Fruit fly (Drosophila melanogaster): Measurements from ENCODE around the gene snf.

snf gene

dm6 chrX:5339970-5340369 is 30.9 kb downstream of the snf start, which contains the start of gene SK (continued):
- TF ChIP-seq nau (GFP tag; optimal IDR thresholded peaks at IDR 0.05) (no peak), C15 (GFP tag; IDR thresholded peaks at IDR 0.05) (no peak), Lim3 (GFP tag; IDR thresholded peaks at IDR 0.05) (no peak), Med (GFP tag) (peak; percentile 67), cato (GFP tag; optimal IDR thresholded peaks at IDR 0.05; ENCODE audit: borderline replicate concordance) (no peak), tx (GFP tag; optimal IDR thresholded peaks at IDR 0.05) (no peak), hth (optimal IDR thresholded peaks at IDR 0.05) (no peak), gro (GFP tag; optimal IDR thresholded peaks at IDR 0.05) (no peak), Hey (tag; optimal IDR thresholded peaks at IDR 0.05) (no peak), CG4617 (GFP tag; optimal IDR thresholded peaks at IDR 0.05; ENCODE audit: borderline replicate concordance) (no peak), D19B (GFP tag; optimal IDR thresholded peaks at IDR 0.05) (no peak), Doc3 (GFP tag; IDR thresholded peaks at IDR 0.05; ENCODE audit: partially characterized antibody) (no peak), lab (GFP tag; optimal IDR thresholded peaks at IDR 0.05) (peak; percentile 10), kah (GFP tag; optimal IDR thresholded peaks at IDR 0.05) (no peak), fd102C (GFP tag; optimal IDR thresholded peaks at IDR 0.05) (no peak), Sin3A (optimal IDR thresholded peaks at IDR 0.05) (no peak), CG16815 (GFP tag; optimal IDR thresholded peaks at IDR 0.05) (no peak), Pdp1 (GFP tag; optimal IDR thresholded peaks at IDR 0.05) (no peak), CG7357 (GFP tag; IDR thresholded peaks at IDR 0.05) (no peak), CG9932 (GFP tag; IDR thresholded peaks at IDR 0.05) (no peak), gcm (GFP tag; optimal IDR thresholded peaks at IDR 0.05) (no peak), sima (GFP tag; optimal IDR thresholded peaks at IDR 0.05) (no peak), Dfd (GFP tag; optimal IDR thresholded peaks at IDR 0.05) (no peak), chn (GFP tag; optimal IDR thresholded peaks at IDR 0.05) (no peak), CG10366 (GFP tag; IDR thresholded peaks at IDR 0.05) (no peak), CG14014 (GFP tag; IDR thresholded peaks at IDR 0.05) (no peak; the same call in 1 of the 2 replicates), CG33213 (GFP tag; optimal IDR thresholded peaks at IDR 0.05) (no peak), esg (GFP tag; conservative IDR thresholded peaks at IDR 0.05) (no peak), Elba2 (GFP tag; optimal IDR thresholded peaks at IDR 0.05) (no peak), sisA (GFP tag; IDR thresholded peaks at IDR 0.05) (no peak), hkb (optimal IDR thresholded peaks at IDR 0.05) (no peak), hkb (GFP tag; IDR thresholded peaks at IDR 0.05) (0 out of 2 replicates have a peak, but pooled peaks have one; percentile 18), CG4854 (GFP tag; optimal IDR thresholded peaks at IDR 0.05) (no peak), CG10274 (GFP tag; optimal IDR thresholded peaks at IDR 0.05) (no peak), Optix (GFP tag; IDR thresholded peaks at IDR 0.05) (no peak), CG4820 (GFP tag; optimal IDR thresholded peaks at IDR 0.05) (no peak), stc (GFP tag; IDR thresholded peaks at IDR 0.05) (no peak; the same call in 1 of the 2 replicates), fd64A (GFP tag; optimal IDR thresholded peaks at IDR 0.05) (no peak), CG15073 (GFP tag; optimal IDR thresholded peaks at IDR 0.05) (no peak), odd (GFP tag; optimal IDR thresholded peaks at IDR 0.05) (no peak), scrt (GFP tag; optimal IDR thresholded peaks at IDR 0.05) (peak; percentile 4), CG10543 (GFP tag; optimal IDR thresholded peaks at IDR 0.05) (no peak), CG12299 (tag; optimal IDR thresholded peaks at IDR 0.05) (no peak), Taf1 (GFP tag; IDR thresholded peaks at IDR 0.05) (no peak), Neu2 (GFP tag; optimal IDR thresholded peaks at IDR 0.05; ENCODE audit: borderline replicate concordance) (no peak), org-1 (GFP tag; optimal IDR thresholded peaks at IDR 0.05) (no peak), CG15269 (tag; optimal IDR thresholded peaks at IDR 0.05) (no peak), CG12219 (GFP tag; optimal IDR thresholded peaks at IDR 0.05) (no peak), sna (GFP tag; IDR thresholded peaks at IDR 0.05; ENCODE audit: partially characterized antibody) (no peak), al (GFP tag; IDR thresholded peaks at IDR 0.05) (no peak), CG9437 (GFP tag; optimal IDR thresholded peaks at IDR 0.05) (no peak), crc (GFP tag; optimal IDR thresholded peaks at IDR 0.05) (no peak), so (GFP tag; IDR thresholded peaks at IDR 0.05) (0 out of 3 replicates have a peak, but pooled peaks have one; percentile 10)

Measured in whole organism, embryonic.